Fruit fly (Drosophila melanogaster) whole organism, adult: Measurements from ENCODE around the gene CG17258.

ENCODE experiments used
- Clk ChIP-seq: fragments of 200-800 bp; sonication (Bioruptor generic); optimal IDR thresholded peaks from 2 replicates; lab custom pipeline; 2017; ENCODE audit warnings: missing biosample characterization, missing genetic modification characterization
- tj ChIP-seq: fragments of 200-800 bp; sonication (Bioruptor generic); optimal IDR thresholded peaks from 3 replicates; lab custom pipeline; 2017; ENCODE audit warnings: missing biosample characterization, mild to moderate bottlenecking, missing genetic modification characterization, moderate library complexity
- toe ChIP-seq: fragments of 200-800 bp; sonication (Bioruptor generic); optimal IDR thresholded peaks from 2 replicates; lab custom pipeline; 2016; ENCODE audit warnings: missing biosample characterization, missing genetic modification characterization

- TF ChIP-seq tj (GFP tag; lab: Kevin White, UChicago): no peak
- TF ChIP-seq Clk (GFP tag; lab: Kevin White, UChicago): no peak
- no peak for TF ChIP-seq toe (GFP tag; lab: Kevin White, UChicago)
These were observed 12.2 kb downstream of the CG17258 start, which contains the start of the genes alpha4GT1 and Prp40 for dm6 chr2L:3022986-3023385.
